Worm (Caenorhabditis elegans): Measurements from ENCODE around the gene ZK792.5.

Gene ZK792.5

DNA sequence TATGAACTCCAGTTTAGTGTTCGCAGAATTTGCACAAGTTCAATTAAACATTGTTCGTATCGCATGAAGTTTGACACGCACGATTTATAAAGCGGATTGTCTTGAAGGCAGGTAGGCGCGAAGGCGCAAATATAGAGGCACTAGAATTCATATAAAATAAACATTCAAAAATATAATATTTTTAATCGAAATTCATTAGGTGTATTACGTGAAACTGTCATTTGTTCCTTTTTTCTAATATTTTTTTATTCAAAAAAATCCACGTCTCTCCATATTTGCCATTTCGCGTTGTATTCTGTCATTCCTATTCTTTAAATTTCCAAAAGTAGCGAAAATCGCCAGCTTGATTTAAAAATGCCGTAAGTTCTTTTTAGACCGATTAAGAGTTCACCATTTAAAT, 46.1 kb downstream of the ZK792.5 start, which contains the start of gene ZK809.1:
TSS of gene ZK809.1 (plus strand) at position 301 of the 400 bp plus-strand sequence.
- TF ChIP-seq pros-1 (tag; optimal IDR thresholded peaks at IDR 0.05) (no peak), eyg-1 (tag; optimal IDR thresholded peaks at IDR 0.05) (no peak), mec-3 (tag; optimal IDR thresholded peaks at IDR 0.05; ENCODE audit: borderline replicate concordance) (no peak), ahr-1 (tag; optimal IDR thresholded peaks at IDR 0.05) (no peak), pat-9 (tag; optimal IDR thresholded peaks at IDR 0.05) (no peak), fax-1 (tag; optimal IDR thresholded peaks at IDR 0.05) (no peak), sdc-2 (tag; optimal IDR thresholded peaks at IDR 0.05) (no peak), ceh-24 (tag; optimal IDR thresholded peaks at IDR 0.05) (no peak), hlh-6 (tag; optimal IDR thresholded peaks at IDR 0.05) (no peak), C38D4.7 (GFP tag; optimal IDR thresholded peaks at IDR 0.05) (no peak), pqm-1 (tag; optimal IDR thresholded peaks at IDR 0.05) (no peak), tbx-2 (tag; optimal IDR thresholded peaks at IDR 0.05) (no peak), fkh-10 (GFP tag; optimal IDR thresholded peaks at IDR 0.05) (no peak), nhr-11 (tag; optimal IDR thresholded peaks at IDR 0.05) (no peak), tbx-7 (tag; optimal IDR thresholded peaks at IDR 0.05) (no peak), dmd-4 (tag; optimal IDR thresholded peaks at IDR 0.05; ENCODE audit: borderline replicate concordance) (no peak), ref-2 (tag; optimal IDR thresholded peaks at IDR 0.05) (no peak)

DNA sequence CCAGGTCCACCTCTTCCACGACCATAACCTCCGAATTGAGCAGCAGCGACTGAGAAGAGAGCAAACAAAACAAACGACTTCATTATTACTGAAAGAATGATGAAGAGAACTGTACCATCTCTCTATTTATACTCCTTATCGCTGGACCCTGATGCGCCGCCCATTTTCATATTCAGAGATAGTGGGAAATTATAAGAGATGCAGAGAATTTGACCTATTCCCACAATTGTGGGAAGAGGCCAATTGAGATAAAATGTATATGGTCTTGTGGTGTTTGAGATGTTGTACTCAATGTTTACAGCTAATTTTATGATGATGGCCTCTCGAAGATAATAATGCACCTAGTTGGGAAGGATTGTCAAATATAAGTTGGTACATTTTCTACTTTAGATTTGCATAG, 47.0 kb downstream of the ZK792.5 start, which contains the start of gene ttr-50:
TSS of gene ttr-50 (minus strand) at position 101 of the 400 bp plus-strand sequence.
- TF ChIP-seq hlh-13 (GFP tag; optimal IDR thresholded peaks at IDR 0.05) (no peak), pha-4 (tag; optimal IDR thresholded peaks at IDR 0.05) (no peak), lim-6 (tag; optimal IDR thresholded peaks at IDR 0.05) (no peak), ceh-24 (tag; optimal IDR thresholded peaks at IDR 0.05) (no peak), T23F11.4 (GFP tag; optimal IDR thresholded peaks at IDR 0.05) (no peak), elt-2 (tag; optimal IDR thresholded peaks at IDR 0.05) (peak; percentile 71)

DNA sequence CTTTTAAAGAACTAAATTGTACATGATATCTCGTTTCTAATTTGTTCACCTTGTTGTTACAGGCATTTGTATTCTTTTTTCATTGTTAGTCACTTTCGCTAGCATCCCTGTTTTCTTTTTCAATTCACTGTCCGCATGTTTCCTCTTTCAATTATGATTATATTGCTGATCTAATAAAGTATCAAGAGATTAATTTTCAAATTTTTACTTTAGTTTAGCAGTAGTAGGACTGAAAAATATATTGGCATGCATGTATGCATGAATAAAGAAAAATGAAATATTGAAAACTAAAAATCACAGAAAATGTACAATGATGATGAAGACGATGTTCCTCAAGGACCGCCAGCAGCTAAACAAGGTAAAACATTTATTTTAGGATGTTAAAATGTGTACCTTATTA, 49.9 kb downstream of the ZK792.5 start, which contains the start of gene rbm-17:
TSS of gene rbm-17 (plus strand) at position 301 of the 400 bp plus-strand sequence.
- TF ChIP-seq nhr-232 (tag; optimal IDR thresholded peaks at IDR 0.05) (no peak), nhr-11 (tag; optimal IDR thresholded peaks at IDR 0.05) (no peak), pros-1 (tag; optimal IDR thresholded peaks at IDR 0.05) (no peak), ceh-9 (tag; optimal IDR thresholded peaks at IDR 0.05) (no peak), ref-2 (tag; optimal IDR thresholded peaks at IDR 0.05) (no peak)

DNA sequence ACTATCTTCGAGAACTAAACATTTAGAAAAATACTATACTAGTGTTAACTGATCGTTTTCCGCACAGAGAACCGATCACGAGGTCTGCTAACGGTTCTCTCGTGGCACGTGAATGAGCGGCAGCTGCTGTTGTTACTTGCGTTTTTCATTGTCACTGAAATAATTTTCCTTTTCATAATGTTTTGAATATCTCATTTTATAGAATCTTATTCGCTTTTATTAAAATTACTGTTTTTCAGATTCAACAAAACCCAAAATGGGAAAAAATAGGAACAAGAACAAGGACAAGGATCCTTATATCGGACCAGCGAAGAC, 51.6 kb downstream of the ZK792.5 start, which contains the start of gene F58B3.6:
TSS of gene F58B3.6 (plus strand) at position 240 of the 315 bp plus-strand sequence.
- no peak for TF ChIP-seq Y22D7AL.16 (tag; optimal IDR thresholded peaks at IDR 0.05)
- TF ChIP-seq che-1 (tag; optimal IDR thresholded peaks at IDR 0.05), result no peak
- TF ChIP-seq gmeb-2 (tag; optimal IDR thresholded peaks at IDR 0.05), result no peak
- no peak for TF ChIP-seq ceh-14 (tag; optimal IDR thresholded peaks at IDR 0.05)
- TF ChIP-seq hlh-30 (tag; optimal IDR thresholded peaks at IDR 0.05; ENCODE audit: insufficient read depth), result peak; percentile 67
- TF ChIP-seq ceh-24 (tag; optimal IDR thresholded peaks at IDR 0.05), result no peak
- no peak for TF ChIP-seq elt-4 (tag; optimal IDR thresholded peaks at IDR 0.05)
- TF ChIP-seq K09A11.1 (tag; optimal IDR thresholded peaks at IDR 0.05; ENCODE audit: insufficient read depth), result no peak

DNA sequence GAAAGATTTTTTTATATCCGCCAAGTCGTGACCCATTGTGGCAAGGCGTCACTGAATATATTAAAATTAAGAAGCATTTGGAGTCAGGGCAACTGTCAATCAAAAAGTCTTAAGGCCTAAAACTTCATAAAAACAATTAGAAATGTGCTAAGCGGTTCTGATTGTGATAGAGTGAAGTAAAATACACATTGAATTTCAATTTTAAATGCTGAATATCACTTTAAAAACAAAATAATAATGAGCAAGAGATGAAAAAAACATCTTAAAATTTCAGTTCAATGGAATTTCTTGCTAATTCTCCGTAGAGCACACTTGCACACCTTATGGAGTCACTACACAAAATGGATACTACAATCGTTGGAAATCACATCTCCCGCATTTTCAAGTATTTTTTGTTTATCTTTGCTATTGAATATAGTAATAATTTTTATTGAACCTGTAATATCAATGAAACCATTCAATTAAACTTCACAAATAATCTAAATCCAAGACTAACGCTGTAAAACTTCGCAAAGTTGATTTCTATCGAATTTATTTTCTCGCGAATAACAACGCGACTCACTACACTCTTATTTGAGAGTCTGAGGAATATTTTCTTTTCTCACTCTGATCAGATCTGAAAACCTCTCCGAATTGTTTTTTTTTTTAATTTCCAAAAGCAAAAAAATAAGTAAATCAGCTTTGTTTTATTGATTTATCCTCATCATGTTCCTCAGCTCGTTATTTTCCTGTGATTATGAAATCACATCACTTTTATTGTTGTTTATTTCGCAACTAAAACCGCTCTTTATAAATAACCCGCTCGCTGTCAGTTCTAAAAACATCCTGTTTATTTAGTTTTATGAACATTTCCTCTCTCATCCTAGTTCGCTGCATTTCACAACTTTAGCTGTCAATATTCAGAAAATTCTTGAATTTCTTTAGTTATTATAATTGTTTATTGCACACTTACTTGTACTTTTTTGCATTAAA, 52.2 kb downstream of the ZK792.5 start, which contains the start of gene mars-1:
TSS of gene mars-1 (minus strand) at position 51 of the 972 bp plus-strand sequence.
- TF ChIP-seq lin-11 (tag; optimal IDR thresholded peaks at IDR 0.05) (no peak), ceh-22 (tag; optimal IDR thresholded peaks at IDR 0.05) (no peak), pha-2 (tag; optimal IDR thresholded peaks at IDR 0.05) (no peak), npax-4 (tag; optimal IDR thresholded peaks at IDR 0.05) (no peak), ztf-16 (tag; optimal IDR thresholded peaks at IDR 0.05) (no peak), gmeb-2 (tag; optimal IDR thresholded peaks at IDR 0.05) (no peak), elt-2 (tag; optimal IDR thresholded peaks at IDR 0.05) (peak; percentile 59), ref-2 (tag; optimal IDR thresholded peaks at IDR 0.05) (peak; percentile 37), K09A11.1 (tag; optimal IDR thresholded peaks at IDR 0.05; ENCODE audit: insufficient read depth) (no peak), ceh-31 (tag; optimal IDR thresholded peaks at IDR 0.05) (peak; percentile 94), ceh-18 (tag; optimal IDR thresholded peaks at IDR 0.05) (peak; percentile 50), ceh-2 (tag; optimal IDR thresholded peaks at IDR 0.05) (peak; percentile 82), syd-9 (tag; optimal IDR thresholded peaks at IDR 0.05) (peak; percentile 32), ahr-1 (tag; optimal IDR thresholded peaks at IDR 0.05) (peak; percentile 53), sdc-2 (tag; optimal IDR thresholded peaks at IDR 0.05) (no peak), zip-5 (tag; optimal IDR thresholded peaks at IDR 0.05) (peak; percentile 93), ceh-19 (GFP tag; optimal IDR thresholded peaks at IDR 0.05) (peak; percentile 21), hlh-8 (tag; optimal IDR thresholded peaks at IDR 0.05) (peak; percentile 51)
